Worm (Caenorhabditis elegans) whole organism, L1 larva: ENCODE results near the gene pals-29.
A peak's percentile ranks its signal among the peaks of the same experiment; 100 is the strongest.
"Not testable (repeated sequence)": the region's sequence is repeated elsewhere in the genome, so short reads cannot be mapped to it uniquely, and the experiment has no call there.

Experiments used
- C16A3.4 ChIP-seq: fragments of 150-350 bp; optimal IDR thresholded peaks from 2 replicates; lab custom pipeline; 2014; ENCODE audit warnings: missing biosample characterization, missing genetic modification characterization
- C34B4.2 ChIP-seq: sonication (generic microtip); optimal IDR thresholded peaks from 2 replicates; lab custom pipeline; 2017; ENCODE audit warnings: mild to moderate bottlenecking, missing genetic modification characterization, missing compliant biosample characterization
- F16B12.6 ChIP-seq: fragments of 150-350 bp; optimal IDR thresholded peaks from 2 replicates; lab custom pipeline; 2014; ENCODE audit warnings: missing biosample characterization, missing genetic modification characterization
- alr-1 ChIP-seq: fragments of 200-800 bp; sonication (Bioruptor generic); optimal IDR thresholded peaks from 2 replicates; lab custom pipeline; 2018; ENCODE audit warnings: borderline replicate concordance, mild to moderate bottlenecking, missing genetic modification characterization, missing compliant biosample characterization
- aly-2 ChIP-seq: fragments of 150-350 bp; optimal IDR thresholded peaks from 2 replicates; lab custom pipeline; 2014; ENCODE audit warnings: missing biosample characterization, missing genetic modification characterization
- ama-1 ChIP-seq: fragments of 150-350 bp; optimal IDR thresholded peaks from 2 replicates; lab custom pipeline; 2014
- ceh-88 ChIP-seq: fragments of 200-800 bp; sonication (Bioruptor generic); IDR thresholded peaks from 2 replicates; pipeline ENCODE4 v1.3.6; 2022; ENCODE audit warnings: missing genetic modification characterization, missing compliant biosample characterization
- dpl-1 ChIP-seq, 3 experiments: fragments of 150-350 bp in 2 of 3; sonication (generic microtip) in 1 of 3; optimal IDR thresholded peaks; 2 replicates each; lab custom pipeline; 2014 to 2017; ENCODE audit warnings: missing biosample characterization in 3 of 3, missing genetic modification characterization in 3 of 3, missing genetic modification reagents in 3 of 3
- efl-1 ChIP-seq, 4 experiments: fragments of 150-350 bp; optimal IDR thresholded peaks in 3 of 4; peaks in 1 of 4; 1 replicate in 1 of 4; 2 replicates in 3 of 4; lab custom pipeline; 2014; ENCODE audit warnings: missing biosample characterization in 2 of 4, missing genetic modification characterization in 2 of 4, missing genetic modification reagents in 2 of 4
- efl-3 ChIP-seq: fragments of 200-800 bp; sonication (Bioruptor generic); optimal IDR thresholded peaks from 2 replicates; lab custom pipeline; 2018; ENCODE audit warnings: mild to moderate bottlenecking, missing genetic modification characterization, missing compliant biosample characterization
- egl-27 ChIP-seq, 2 experiments: fragments of 150-350 bp in 1 of 2; sonication (generic microtip); optimal IDR thresholded peaks; 3 replicates each; lab custom pipeline; 2017 to 2018; ENCODE audit warnings: missing biosample characterization in 2 of 2, missing genetic modification characterization in 2 of 2, missing genetic modification reagents in 2 of 2
- elt-2 ChIP-seq: sonication (generic microtip); optimal IDR thresholded peaks from 2 replicates; lab custom pipeline; 2016; ENCODE audit warnings: missing genetic modification characterization, mild to moderate bottlenecking, inconsistent platforms, missing compliant biosample characterization, missing genetic modification reagents
- fkh-8 ChIP-seq: sonication (generic microtip); optimal IDR thresholded peaks from 2 replicates; lab custom pipeline; 2016; ENCODE audit warnings: mild to moderate bottlenecking, missing genetic modification characterization, missing compliant biosample characterization
- hpl-2 ChIP-seq: fragments of 150-350 bp; optimal IDR thresholded peaks from 2 replicates; lab custom pipeline; 2014; ENCODE audit warnings: missing biosample characterization, missing genetic modification reagents, missing genetic modification characterization
- jun-1 ChIP-seq: fragments of 150-350 bp; optimal IDR thresholded peaks from 2 replicates; lab custom pipeline; 2014; ENCODE audit warnings: missing biosample characterization, missing genetic modification reagents, missing genetic modification characterization
- lin-13 ChIP-seq: fragments of 150-350 bp; optimal IDR thresholded peaks from 2 replicates; lab custom pipeline; 2014; ENCODE audit warnings: missing biosample characterization, missing genetic modification reagents, missing genetic modification characterization
- lin-15B ChIP-seq: fragments of 150-350 bp; sonication (generic microtip); optimal IDR thresholded peaks from 3 replicates; lab custom pipeline; 2014; ENCODE audit warnings: missing biosample characterization, missing genetic modification characterization
- lir-3 ChIP-seq: sonication (generic microtip); optimal IDR thresholded peaks from 2 replicates; lab custom pipeline; 2016; ENCODE audit warnings: mild to moderate bottlenecking, missing genetic modification characterization, moderate library complexity, missing compliant biosample characterization; ENCODE audit not compliant: poor library complexity
- lsy-2 ChIP-seq, 2 experiments: fragments of 150-350 bp; optimal IDR thresholded peaks; 2 replicates each; lab custom pipeline; 2014; ENCODE audit warnings: missing biosample characterization in 2 of 2, missing genetic modification characterization in 2 of 2
- mef-2 ChIP-seq: fragments of 150-350 bp; optimal IDR thresholded peaks from 2 replicates; lab custom pipeline; 2014; ENCODE audit warnings: missing biosample characterization, missing genetic modification characterization
- mep-1 ChIP-seq: fragments of 150-350 bp; optimal IDR thresholded peaks from 2 replicates; lab custom pipeline; 2014; ENCODE audit warnings: missing biosample characterization, missing genetic modification characterization
- nhr-12 ChIP-seq: sonication (generic microtip); optimal IDR thresholded peaks from 2 replicates; lab custom pipeline; 2017; ENCODE audit warnings: missing biosample characterization, missing genetic modification characterization
- nhr-20 ChIP-seq: sonication (generic microtip); optimal IDR thresholded peaks from 2 replicates; lab custom pipeline; 2016; ENCODE audit warnings: mild to moderate bottlenecking, missing genetic modification characterization, missing compliant biosample characterization
- nhr-237 ChIP-seq: fragments of 150-350 bp; optimal IDR thresholded peaks from 2 replicates; lab custom pipeline; 2014; ENCODE audit warnings: missing biosample characterization, missing genetic modification characterization
- nhr-85 ChIP-seq: sonication (generic microtip); peaks from one replicate; lab custom pipeline; 2016; ENCODE audit warnings: missing genetic modification characterization, inconsistent platforms, missing compliant biosample characterization
- pax-3 ChIP-seq: fragments of 200-800 bp; sonication (Bioruptor generic); optimal IDR thresholded peaks from 2 replicates; lab custom pipeline; 2018; ENCODE audit warnings: mild to moderate bottlenecking, missing genetic modification characterization, moderate library complexity, missing compliant biosample characterization
- sox-4 ChIP-seq: sonication (generic microtip); optimal IDR thresholded peaks from 2 replicates; lab custom pipeline; 2016; ENCODE audit warnings: missing genetic modification characterization, missing compliant biosample characterization
- sptf-1 ChIP-seq: fragments of 150-350 bp; optimal IDR thresholded peaks from 2 replicates; lab custom pipeline; 2014; ENCODE audit warnings: missing biosample characterization, missing genetic modification characterization
- tbx-2 ChIP-seq: sonication (generic microtip); optimal IDR thresholded peaks from 2 replicates; lab custom pipeline; 2016; ENCODE audit warnings: missing genetic modification characterization, missing compliant biosample characterization
- unc-130 ChIP-seq: fragments of 150-350 bp; optimal IDR thresholded peaks from 2 replicates; lab custom pipeline; 2017; ENCODE audit warnings: missing biosample characterization, missing genetic modification characterization, inconsistent platforms
- unc-62 ChIP-seq: fragments of 150-350 bp; optimal IDR thresholded peaks from 2 replicates; lab custom pipeline; 2014; ENCODE audit warnings: missing biosample characterization, missing genetic modification reagents, missing genetic modification characterization
- unc-98 ChIP-seq: fragments of 200-800 bp; sonication (Bioruptor generic); IDR thresholded peaks from 2 replicates; pipeline ENCODE4 v1.3.6; 2022; ENCODE audit warnings: missing genetic modification characterization, missing compliant biosample characterization
- zip-4 ChIP-seq: fragments of 200-800 bp; sonication (Bioruptor generic); optimal IDR thresholded peaks from 2 replicates; lab custom pipeline; 2018; ENCODE audit warnings: mild to moderate bottlenecking, missing genetic modification characterization, moderate library complexity, missing compliant biosample characterization
- ztf-4 ChIP-seq: fragments of 150-350 bp; optimal IDR thresholded peaks from 2 replicates; lab custom pipeline; 2014; ENCODE audit warnings: missing biosample characterization, missing genetic modification characterization

The pals-29 gene

DNA sequence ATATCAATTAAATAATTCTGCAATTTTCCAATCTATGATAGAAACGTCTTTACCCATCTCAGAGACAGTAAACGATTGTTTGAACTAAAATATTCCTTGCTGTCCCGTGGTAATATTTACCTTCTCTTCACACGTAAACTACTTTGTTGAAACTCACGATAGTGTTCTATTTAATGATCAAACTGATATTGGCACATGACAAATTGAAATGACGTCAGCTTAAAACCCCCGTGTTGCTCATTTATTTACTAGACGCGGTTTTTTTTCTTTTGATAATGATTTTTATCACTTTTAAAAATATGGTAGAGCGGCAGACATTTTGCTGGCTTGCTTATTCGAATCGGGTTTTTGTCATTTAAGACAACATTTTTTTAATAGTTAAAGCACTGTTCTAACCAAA lies 19.3 kb upstream of the pals-29 start:
- TF ChIP-seq ama-1 (lab: Kevin White, UChicago) (no peak), egl-27 (tag; optimal IDR thresholded peaks at IDR 0.05; lab: Kevin White, UChicago) (no peak), nhr-85 (tag; lab: Kevin White, UChicago) (peak; percentile 16), mep-1 (tag; lab: Kevin White, UChicago) (no peak), dpl-1 (GFP tag; optimal IDR thresholded peaks at IDR 0.05; lab: Kevin White, UChicago) (no peak), elt-2 (peak; percentile 81), jun-1 (no peak), unc-130 (no peak), nhr-20 (tag; lab: Kevin White, UChicago) (no peak), sptf-1 (no peak), hpl-2 (GFP tag; lab: Kevin White, UChicago) (no peak), lir-3 (tag; lab: Kevin White, UChicago) (no peak), efl-3 (GFP tag; lab: Kevin White, UChicago) (no peak), ztf-4 (tag; lab: Kevin White, UChicago) (no peak), C34B4.2 (tag; lab: Kevin White, UChicago) (no peak)

DNA sequence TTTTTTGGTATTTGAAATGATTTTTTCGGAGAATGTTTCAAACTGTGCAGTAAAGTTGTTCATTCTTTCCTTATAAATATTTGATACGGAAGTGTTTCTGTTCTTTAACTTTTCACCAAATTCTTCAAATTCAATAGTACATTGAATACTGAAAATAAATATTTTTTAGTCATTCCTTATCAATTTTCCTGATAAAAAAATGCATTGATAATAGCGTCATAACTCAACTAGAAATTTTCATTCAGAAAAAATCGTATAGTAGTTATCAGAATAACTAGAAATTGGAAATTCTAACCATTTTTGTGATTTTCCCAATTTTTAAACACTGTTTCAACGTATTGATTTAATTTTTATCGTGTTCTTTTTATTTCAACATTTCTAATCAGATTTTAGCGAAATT lies 16.9 kb upstream of the pals-29 start:
- no peak for TF ChIP-seq nhr-237 (tag; lab: Kevin White, UChicago)
- TF ChIP-seq unc-130: no peak
- peak; percentile 15 for TF ChIP-seq elt-2
- no peak for TF ChIP-seq efl-1 (optimal IDR thresholded peaks at IDR 0.05; lab: Kevin White, UChicago)
- peak in 1 of 2 experiments; percentile 31 for TF ChIP-seq efl-1 (GFP tag; optimal IDR thresholded peaks at IDR 0.05 in 1 of 2; lab: Kevin White, UChicago)

DNA sequence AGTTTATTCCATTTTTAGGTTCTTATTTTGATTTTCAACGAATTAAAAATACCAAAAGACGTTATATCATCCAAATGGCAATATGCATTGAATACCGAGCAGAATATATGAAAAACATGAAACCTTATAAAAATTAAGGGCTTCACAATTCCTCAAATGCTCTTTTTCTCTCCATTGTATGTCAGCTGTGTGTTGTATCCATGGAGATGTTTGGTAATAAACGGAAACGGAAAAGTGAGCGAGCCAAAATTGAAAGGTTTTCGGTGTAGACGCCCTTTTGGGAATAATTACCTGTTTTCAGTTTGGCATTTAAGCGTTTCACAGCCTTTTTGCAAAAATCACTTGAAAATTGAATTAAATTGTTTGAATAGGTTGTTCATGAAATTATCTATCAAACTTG lies 15.2 kb upstream of the pals-29 start:
- TF ChIP-seq fkh-8 (tag; lab: Kevin White, UChicago) (peak; percentile 69), C16A3.4 (tag; lab: Kevin White, UChicago) (no peak)

ce11 chrIV:14554788-14555187 lies 12.4 kb upstream of the pals-29 start, which contains the start of gene Y57G11B.6:
TSS of gene Y57G11B.6 (minus strand) at chrIV:14554888.
- no peak for TF ChIP-seq pax-3 (tag; lab: Kevin White, UChicago)
- TF ChIP-seq, all 84 proteins: peak for 0

- TF ChIP-seq ceh-88 (GFP tag; lab: Robert Waterston, UW); lir-3 (tag; lab: Kevin White, UChicago); tbx-2 (tag; lab: Kevin White, UChicago): not testable (repeated sequence)
Measured at ce11 chrIV:14551870-14552269, 9.5 kb upstream of the pals-29 start, which contains the start of gene pals-30. TSS of gene pals-30 (minus strand) at chrIV:14551970.

DNA sequence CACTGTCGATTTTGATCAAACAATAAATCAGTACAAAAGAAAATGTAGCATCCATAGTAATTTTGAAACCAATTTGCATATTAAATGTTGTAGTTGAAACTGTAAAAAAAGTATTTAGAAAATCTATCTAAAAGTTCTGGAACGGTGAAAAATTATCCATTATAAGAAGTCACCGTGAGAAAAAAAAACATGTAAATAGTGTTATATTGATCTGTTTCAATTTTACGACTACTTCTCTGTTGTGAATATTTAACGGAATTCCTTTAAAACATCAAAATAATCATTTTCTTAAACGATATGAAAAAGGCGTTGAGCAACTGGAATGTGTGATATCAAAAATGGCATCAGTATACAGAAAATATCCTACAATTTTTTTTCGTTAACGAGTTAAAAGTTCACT lies 6.9 kb upstream of the pals-29 start, which contains the start of gene T27E7.9:
Gene T27E7.9 (minus strand): TSS at position 101 of the 400 bp plus-strand sequence.
- TF ChIP-seq mef-2 (tag; lab: Kevin White, UChicago) (no peak), nhr-12 (no peak)

- TF ChIP-seq efl-1 (optimal IDR thresholded peaks at IDR 0.05; lab: Kevin White, UChicago) (no peak), efl-1 (GFP tag; optimal IDR thresholded peaks at IDR 0.05 in 1 of 2; lab: Kevin White, UChicago) (no peak), lin-15B (no peak), sox-4 (no peak), unc-62 (GFP tag; lab: Kevin White, UChicago) (no peak), aly-2 (tag; lab: Kevin White, UChicago) (no peak), alr-1 (tag; lab: Kevin White, UChicago) (no peak), unc-98 (GFP tag; lab: Robert Waterston, UW) (no peak), F16B12.6 (tag; lab: Kevin White, UChicago) (no peak), zip-4 (GFP tag; lab: Kevin White, UChicago) (no peak), lin-13 (no peak), lsy-2 (tag; optimal IDR thresholded peaks at IDR 0.05; lab: Kevin White, UChicago) (no peak)
Measured at ce11 chrIV:14547292-14547691, 4.9 kb upstream of the pals-29 start.
